Worm (Caenorhabditis elegans): ENCODE measurements around the gene swsn-7.
A peak's percentile ranks its signal among the peaks of the same experiment; 100 is the strongest.

swsn-7 gene

DNA sequence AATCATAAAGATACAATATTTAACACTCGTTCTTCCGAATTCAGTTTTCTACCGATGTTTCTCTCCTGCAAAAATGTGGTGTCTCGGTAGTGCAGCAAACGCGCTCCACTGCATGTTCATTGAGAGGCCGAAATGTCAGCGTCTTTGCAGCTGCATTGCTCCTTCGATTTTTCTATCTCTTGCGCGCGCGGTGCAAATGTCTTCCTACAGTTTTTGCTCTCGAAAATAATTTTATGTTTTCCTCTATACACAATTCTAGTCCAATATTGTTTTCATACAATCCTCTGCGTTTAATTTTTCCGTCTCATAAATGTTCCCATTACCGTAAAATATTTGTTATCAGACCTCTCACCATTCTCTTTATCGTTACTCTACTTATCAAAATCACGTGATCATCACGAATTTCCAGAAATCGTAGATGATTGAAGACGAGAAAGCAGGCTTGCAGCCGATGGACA, 34.8 kb upstream of the swsn-7 start, which contains the start of gene ufd-2:
ufd-2 (plus strand) TSS at position 408 of the 458 bp plus-strand sequence.
- TF ChIP-seq arid-1 (GFP tag; conservative IDR thresholded peaks at IDR 0.05) (no peak), mxl-3 (GFP tag; optimal IDR thresholded peaks at IDR 0.05) (peak; percentile 69), nhr-28 (tag; optimal IDR thresholded peaks at IDR 0.05) (peak; percentile 50), unc-62 (GFP tag; optimal IDR thresholded peaks at IDR 0.05 in 1 of 2) (peak in 1 of 2 experiments; percentile 85), unc-62 (tag; optimal IDR thresholded peaks at IDR 0.05) (no peak), F37D6.2 (tag; optimal IDR thresholded peaks at IDR 0.05) (peak; percentile 23), unc-130 (GFP tag; optimal IDR thresholded peaks at IDR 0.05) (peak; percentile 77), jun-1 (tag; optimal IDR thresholded peaks at IDR 0.05) (no peak), ceh-44 (GFP tag; IDR thresholded peaks at IDR 0.05) (0 out of 2 replicates have a peak, but pooled peaks have one; percentile 17), snpc-1.2 (GFP tag; IDR thresholded peaks at IDR 0.05) (no peak), madf-9 (GFP tag; conservative IDR thresholded peaks at IDR 0.05) (peak; percentile 44; the same call in 1 of the 2 replicates), egl-43 (GFP tag; IDR thresholded peaks at IDR 0.05) (no peak), nhr-77 (tag; optimal IDR thresholded peaks at IDR 0.05) (peak; percentile 80), pha-4 (GFP tag; IDR thresholded peaks at IDR 0.05) (peak; percentile 50; the same call in 1 of the 2 replicates), pha-4 (tag; optimal IDR thresholded peaks at IDR 0.05) (peak; percentile 57), T20F7.1 (GFP tag; optimal IDR thresholded peaks at IDR 0.05) (peak; percentile 80), madf-5 (GFP tag; IDR thresholded peaks at IDR 0.05) (no peak), Y105C5A.15 (GFP tag; IDR thresholded peaks at IDR 0.05) (no peak), tag-97 (GFP tag; IDR thresholded peaks at IDR 0.05) (no peak), lim-7 (GFP tag; IDR thresholded peaks at IDR 0.05) (no peak), mep-1 (tag; optimal IDR thresholded peaks at IDR 0.05) (peak; percentile 84), dve-1 (tag; optimal IDR thresholded peaks at IDR 0.05; ENCODE audit: insufficient read depth) (peak; percentile 45), ztf-7 (tag; optimal IDR thresholded peaks at IDR 0.05) (no peak), lin-38 (GFP tag; IDR thresholded peaks at IDR 0.05) (peak; percentile 95), fkh-10 (GFP tag; optimal IDR thresholded peaks at IDR 0.05) (peak; percentile 10), lin-13 (GFP tag; optimal IDR thresholded peaks at IDR 0.05) (peak; percentile 80), Y5F2A.4 (GFP tag; optimal IDR thresholded peaks at IDR 0.05) (no peak), vab-7 (GFP tag; IDR thresholded peaks at IDR 0.05) (peak; percentile 50; the same call in 1 of the 2 replicates), unc-39 (tag; optimal IDR thresholded peaks at IDR 0.05) (no peak), fos-1 (tag; optimal IDR thresholded peaks at IDR 0.05) (no peak), nhr-6 (tag; optimal IDR thresholded peaks at IDR 0.05) (peak; percentile 26), hlh-30 (tag; optimal IDR thresholded peaks at IDR 0.05; ENCODE audit: insufficient read depth) (peak; percentile 24), nhr-25 (tag; optimal IDR thresholded peaks at IDR 0.05; ENCODE audit: borderline replicate concordance, insufficient read depth) (peak; percentile 31), lsy-2 (tag; optimal IDR thresholded peaks at IDR 0.05) (peak; percentile 10 to 76), hlh-11 (tag; optimal IDR thresholded peaks at IDR 0.05) (peak; percentile 47), nhr-11 (tag; optimal IDR thresholded peaks at IDR 0.05) (peak; percentile 70), dpl-1 (GFP tag; optimal IDR thresholded peaks at IDR 0.05) (peak; percentile 57), egl-27 (tag; optimal IDR thresholded peaks at IDR 0.05) (no peak), mdl-1 (tag; optimal IDR thresholded peaks at IDR 0.05) (peak in 1 of 2 experiments; percentile 26), mes-2 (tag; optimal IDR thresholded peaks at IDR 0.05; ENCODE audit: poor library complexity, severe bottlenecking) (peak; percentile 94), pqm-1 (tag; optimal IDR thresholded peaks at IDR 0.05) (peak; percentile 45), aha-1 (tag) (peak; percentile 2), daf-16 (GFP tag; optimal IDR thresholded peaks at IDR 0.05) (no peak), daf-16 (tag; optimal IDR thresholded peaks at IDR 0.05) (peak; percentile 64), aly-2 (tag; optimal IDR thresholded peaks at IDR 0.05) (no peak), rbr-2 (tag; optimal IDR thresholded peaks at IDR 0.05) (peak; percentile 64)
